Fruit fly (Drosophila melanogaster) whole organism, pupa: ENCODE data around the gene chas.

Experiments used
- CG10348 ChIP-seq: fragments of 200-800 bp; sonication (Bioruptor generic); IDR thresholded peaks from 2 replicates; pipeline ENCODE4 v1.3.6; 2022; ENCODE audit warnings: missing biosample characterization, missing genetic modification characterization
- CG12605 ChIP-seq: fragments of 200-800 bp; sonication (Bioruptor generic); IDR thresholded peaks from 2 replicates; pipeline ENCODE4 v1.3.6; 2022; ENCODE audit warnings: missing biosample characterization, missing genetic modification characterization
- CG13204 ChIP-seq: fragments of 200-800 bp; sonication (Bioruptor generic); optimal IDR thresholded peaks from 2 replicates; lab custom pipeline; 2018; ENCODE audit warnings: missing biosample characterization, mild to moderate bottlenecking, missing genetic modification characterization, moderate library complexity
- CG14655 ChIP-seq: fragments of 200-800 bp; sonication (Bioruptor generic); optimal IDR thresholded peaks from 3 replicates; lab custom pipeline; 2017; ENCODE audit warnings: mild to moderate bottlenecking, missing biosample characterization, missing genetic modification reagents, missing genetic modification characterization
- CG15710 ChIP-seq: fragments of 200-800 bp; sonication (Bioruptor generic); optimal IDR thresholded peaks from 2 replicates; lab custom pipeline; 2018; ENCODE audit warnings: missing biosample characterization, mild to moderate bottlenecking, missing genetic modification characterization, moderate library complexity
- CG17806 ChIP-seq: fragments of 200-800 bp; sonication (Bioruptor generic); optimal IDR thresholded peaks from 2 replicates; lab custom pipeline; 2018; ENCODE audit warnings: missing biosample characterization, mild to moderate bottlenecking, missing genetic modification characterization, moderate library complexity
- CG32121 ChIP-seq: fragments of 200-800 bp; sonication (Bioruptor generic); IDR thresholded peaks from 2 replicates; pipeline ENCODE4 v1.3.6; 2022; ENCODE audit warnings: missing biosample characterization, missing genetic modification characterization
- CG34367 ChIP-seq: fragments of 200-800 bp; sonication (Bioruptor generic); optimal IDR thresholded peaks from 2 replicates; lab custom pipeline; 2018; ENCODE audit warnings: missing biosample characterization, mild to moderate bottlenecking, missing genetic modification characterization
- CG4496 ChIP-seq: fragments of 200-800 bp; sonication (Bioruptor generic); IDR thresholded peaks from 3 replicates; pipeline ENCODE4 v1.3.6; 2022; ENCODE audit warnings: missing biosample characterization, missing genetic modification characterization
- CG8159 ChIP-seq: fragments of 200-800 bp; sonication (Bioruptor generic); optimal IDR thresholded peaks from 3 replicates; lab custom pipeline; 2018; ENCODE audit warnings: missing biosample characterization, mild to moderate bottlenecking, missing genetic modification characterization, moderate library complexity
- CG8301 ChIP-seq: fragments of 200-800 bp; sonication (Bioruptor generic); optimal IDR thresholded peaks from 2 replicates; lab custom pipeline; 2018; ENCODE audit warnings: missing biosample characterization, mild to moderate bottlenecking, missing genetic modification characterization
- CG9948 ChIP-seq: fragments of 200-800 bp; sonication (Bioruptor generic); optimal IDR thresholded peaks from 2 replicates; lab custom pipeline; 2018; ENCODE audit warnings: missing biosample characterization, mild to moderate bottlenecking, missing genetic modification characterization, moderate library complexity
- D1 ChIP-seq: fragments of 200-800 bp; sonication (Bioruptor generic); optimal IDR thresholded peaks from 2 replicates; lab custom pipeline; 2018; ENCODE audit warnings: missing biosample characterization, mild to moderate bottlenecking, missing genetic modification characterization, moderate library complexity
- EcR ChIP-seq: fragments of 200-800 bp; sonication (Bioruptor generic); optimal IDR thresholded peaks from 3 replicates; lab custom pipeline; 2019; ENCODE audit warnings: missing biosample characterization, missing genetic modification characterization, mild to moderate bottlenecking, moderate library complexity, missing genetic modification reagents
- Ets98B ChIP-seq: fragments of 200-800 bp; sonication (Bioruptor generic); IDR thresholded peaks from 2 replicates; pipeline ENCODE4 v1.3.6; 2022; ENCODE audit warnings: missing biosample characterization, missing genetic modification characterization
- Pif1A ChIP-seq: fragments of 200-800 bp; sonication (Bioruptor generic); optimal IDR thresholded peaks from 3 replicates; lab custom pipeline; 2016; ENCODE audit warnings: missing biosample characterization, missing genetic modification characterization
- Pif1B ChIP-seq: fragments of 200-800 bp; sonication (Bioruptor generic); optimal IDR thresholded peaks from 3 replicates; lab custom pipeline; 2016; ENCODE audit warnings: missing biosample characterization, missing genetic modification characterization
- Snoo ChIP-seq: fragments of 200-800 bp; sonication (Bioruptor generic); optimal IDR thresholded peaks from 3 replicates; lab custom pipeline; 2017; ENCODE audit warnings: missing biosample characterization, mild to moderate bottlenecking, missing genetic modification characterization, inconsistent platforms
- fd96Ca ChIP-seq: fragments of 200-800 bp; sonication (Bioruptor generic); IDR thresholded peaks from 3 replicates; pipeline ENCODE4 v1.3.6; 2022; ENCODE audit warnings: missing biosample characterization, missing genetic modification characterization
- gl ChIP-seq: fragments of 200-800 bp; sonication (Bioruptor generic); optimal IDR thresholded peaks from 2 replicates; lab custom pipeline; 2018; ENCODE audit warnings: missing biosample characterization, mild to moderate bottlenecking, missing genetic modification characterization
- rn ChIP-seq: fragments of 200-800 bp; sonication (Bioruptor generic); IDR thresholded peaks from 2 replicates; pipeline ENCODE4 v1.3.6; 2022; ENCODE audit warnings: missing biosample characterization, missing genetic modification characterization

Gene chas

DNA sequence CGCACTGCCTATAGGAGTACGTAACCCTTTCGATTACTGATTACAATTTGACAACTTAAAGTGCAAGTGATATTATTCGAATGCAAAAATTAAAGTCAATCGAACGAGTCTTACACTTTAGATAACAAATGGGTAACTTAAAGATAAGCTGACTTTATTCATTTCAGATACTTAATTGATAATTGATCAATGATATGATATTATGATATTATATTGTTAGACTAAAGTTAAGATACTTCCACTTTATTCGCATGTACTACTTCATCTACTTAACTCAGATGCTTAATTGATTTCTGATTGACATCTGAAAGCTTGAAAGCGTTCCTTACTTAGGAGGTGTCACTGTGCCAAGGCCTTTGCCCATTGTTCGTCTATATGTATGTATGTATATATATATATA is 12.4 kb downstream of the chas start:
- TF ChIP-seq CG32121 = no peak
- TF ChIP-seq CG15710 (tag; lab: Kevin White, UChicago) = peak; percentile 34
- TF ChIP-seq Snoo = no peak
- peak; percentile 53 for TF ChIP-seq CG8301
- TF ChIP-seq Pif1B (GFP tag; lab: Kevin White, UChicago) = peak; percentile 14
- no peak for TF ChIP-seq CG4496 (GFP tag; lab: Robert Waterston, UW)
- TF ChIP-seq CG10348 (GFP tag; lab: Robert Waterston, UW) = no peak
- TF ChIP-seq CG9948 (tag; lab: Kevin White, UChicago) = peak; percentile 16
- no peak for TF ChIP-seq Ets98B (GFP tag; lab: Robert Waterston, UW)
- no peak for TF ChIP-seq D1 (tag; lab: Kevin White, UChicago)
- TF ChIP-seq fd96Ca (GFP tag; lab: Robert Waterston, UW) = no peak
- TF ChIP-seq CG17806 = peak; percentile 0
- no peak for TF ChIP-seq CG13204 (GFP tag; lab: Kevin White, UChicago)
- TF ChIP-seq EcR (GFP tag; lab: Kevin White, UChicago) = no peak
- peak; percentile 55 for TF ChIP-seq CG8159
- no peak for TF ChIP-seq rn (GFP tag; lab: Robert Waterston, UW)
- no peak for TF ChIP-seq CG34367 (tag; lab: Kevin White, UChicago)
- TF ChIP-seq CG12605 = no peak
- peak; percentile 74 for TF ChIP-seq CG14655 (GFP tag; lab: Kevin White, UChicago)
- TF ChIP-seq Pif1A (GFP tag; lab: Kevin White, UChicago) = no peak
- no peak for TF ChIP-seq gl (tag; lab: Kevin White, UChicago)

DNA sequence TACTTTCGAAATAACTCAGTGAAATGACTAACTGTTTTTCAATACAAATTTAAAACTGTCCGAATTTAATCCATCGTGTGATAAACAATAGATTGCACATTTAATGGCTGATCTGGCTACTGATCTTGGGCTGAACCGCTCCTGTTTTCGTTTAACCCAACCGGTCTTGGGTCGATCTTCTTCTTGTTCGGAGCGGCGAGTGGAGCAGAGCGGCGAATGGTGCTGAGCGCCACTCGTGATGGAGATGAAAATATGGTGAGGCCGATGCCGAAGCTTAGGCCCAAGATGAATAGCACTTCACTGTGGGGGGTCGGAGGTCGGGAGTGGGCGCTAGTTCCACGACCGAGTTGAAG is 15.0 kb downstream of the chas start:
- peak; percentile 8 for TF ChIP-seq EcR (GFP tag; lab: Kevin White, UChicago)
- no peak for TF ChIP-seq CG12605

DNA sequence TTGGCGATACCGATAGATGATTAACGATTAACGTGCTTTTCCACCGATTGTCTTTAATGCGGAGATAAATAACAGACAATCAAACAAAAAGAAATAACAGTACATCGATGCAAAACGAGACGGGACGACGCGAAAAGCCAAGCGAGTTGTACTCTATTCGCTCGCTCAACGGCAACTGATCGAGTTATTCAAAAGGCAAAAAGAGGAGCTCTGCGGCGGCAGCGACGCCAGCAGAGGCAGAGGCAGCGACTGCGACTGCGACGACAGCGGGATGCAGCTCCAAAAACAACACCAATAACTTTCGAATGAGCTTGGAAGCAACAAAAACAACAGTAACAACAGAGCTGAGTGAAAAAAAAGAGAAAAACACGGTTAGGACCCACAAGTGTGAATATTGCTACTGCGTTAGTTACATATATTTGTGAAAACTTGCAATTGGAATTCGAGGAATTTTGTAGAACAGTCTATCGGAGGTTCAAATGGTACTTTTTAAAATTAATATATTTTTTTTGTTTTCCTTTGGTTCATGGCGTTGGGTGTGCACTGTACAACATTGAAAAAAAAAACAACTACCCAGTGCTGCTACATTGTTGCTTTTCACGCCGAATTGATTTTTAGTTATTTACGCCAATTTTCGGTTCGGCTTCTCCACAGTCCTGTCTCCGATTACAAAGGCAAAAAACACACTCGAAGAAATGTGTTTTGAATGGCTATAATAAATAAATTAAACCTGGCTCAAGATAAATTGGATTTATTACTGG is 15.6 kb downstream of the chas start:
- TF ChIP-seq Snoo = peak; percentile 94
- peak; percentile 91 for TF ChIP-seq CG34367 (tag; lab: Kevin White, UChicago)
- peak; percentile 92 for TF ChIP-seq CG13204 (GFP tag; lab: Kevin White, UChicago)
- TF ChIP-seq D1 (tag; lab: Kevin White, UChicago) = peak; percentile 61
- TF ChIP-seq fd96Ca (GFP tag; lab: Robert Waterston, UW) = peak; percentile 97
- TF ChIP-seq CG8159 = peak; percentile 92
- peak; percentile 97 for TF ChIP-seq Pif1B (GFP tag; lab: Kevin White, UChicago)
- peak; percentile 93 for TF ChIP-seq CG14655 (GFP tag; lab: Kevin White, UChicago)
- peak; percentile 95 for TF ChIP-seq Ets98B (GFP tag; lab: Robert Waterston, UW)
- peak; percentile 88 for TF ChIP-seq CG32121
- TF ChIP-seq EcR (GFP tag; lab: Kevin White, UChicago) = peak; percentile 13
- TF ChIP-seq CG4496 (GFP tag; lab: Robert Waterston, UW) = peak; percentile 97
- peak; percentile 82 for TF ChIP-seq CG9948 (tag; lab: Kevin White, UChicago)
- peak; percentile 63; the same call in 1 of the 2 replicates for TF ChIP-seq CG10348 (GFP tag; lab: Robert Waterston, UW)
- TF ChIP-seq gl (tag; lab: Kevin White, UChicago) = peak; percentile 88
- peak; percentile 96 for TF ChIP-seq Pif1A (GFP tag; lab: Kevin White, UChicago)
- TF ChIP-seq CG17806 = peak; percentile 88
- peak; percentile 93 for TF ChIP-seq rn (GFP tag; lab: Robert Waterston, UW)
- peak; percentile 92 for TF ChIP-seq CG15710 (tag; lab: Kevin White, UChicago)
- peak; percentile 85 for TF ChIP-seq CG8301
- TF ChIP-seq CG12605 = peak; percentile 94

DNA sequence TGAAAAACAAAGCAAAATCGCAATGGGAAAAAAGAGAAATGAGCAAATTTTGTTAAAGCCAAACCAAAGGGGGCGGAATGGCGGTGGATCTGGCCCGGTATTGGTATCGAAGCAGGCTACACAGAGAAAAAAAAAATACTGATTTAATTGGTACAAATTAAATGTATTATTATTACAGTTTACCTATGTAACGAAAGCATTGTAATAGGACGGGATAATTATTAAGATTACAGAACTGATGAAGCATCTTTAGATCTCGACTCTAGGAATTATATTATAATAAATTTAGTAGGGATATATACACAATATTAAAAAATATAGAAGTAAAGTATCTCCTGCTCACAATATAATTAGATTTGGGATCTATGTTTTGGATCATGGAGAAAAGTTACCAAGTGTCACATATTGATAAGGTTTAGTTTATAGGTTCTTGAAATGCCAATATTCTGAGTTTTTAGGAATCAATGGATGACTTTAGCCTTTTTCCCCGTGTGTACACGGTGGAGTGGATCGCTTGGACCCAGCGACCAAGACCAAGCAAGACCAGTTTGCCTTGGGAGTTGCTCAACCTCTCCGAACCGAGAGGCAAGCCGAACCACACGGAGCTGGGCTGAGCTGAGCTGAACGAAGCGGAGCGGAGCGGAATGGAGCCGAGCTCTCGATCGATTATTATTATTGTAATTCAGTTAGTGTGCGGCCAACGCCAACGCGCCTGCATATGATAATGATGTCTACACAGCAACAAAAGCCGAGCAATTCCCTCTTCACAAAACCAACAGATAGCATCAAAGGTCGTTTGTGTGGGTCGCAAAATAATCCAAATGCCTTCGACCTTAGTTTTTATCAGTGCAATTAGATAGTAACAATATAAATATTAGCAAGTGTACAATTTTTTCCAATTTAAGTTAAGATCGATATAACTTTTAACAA is 18.6 kb downstream of the chas start:
- TF ChIP-seq Pif1B (GFP tag; lab: Kevin White, UChicago) (no peak), CG17806 (peak; percentile 51), CG9948 (tag; lab: Kevin White, UChicago) (peak; percentile 49), Snoo (peak; percentile 49), CG15710 (tag; lab: Kevin White, UChicago) (peak; percentile 50), CG34367 (tag; lab: Kevin White, UChicago) (peak; percentile 29), EcR (GFP tag; lab: Kevin White, UChicago) (peak; percentile 56), CG13204 (GFP tag; lab: Kevin White, UChicago) (no peak), fd96Ca (GFP tag; lab: Robert Waterston, UW) (peak; percentile 69; the same call in 2 of the 3 replicates), D1 (tag; lab: Kevin White, UChicago) (peak; percentile 24), Pif1A (GFP tag; lab: Kevin White, UChicago) (peak; percentile 25), CG8159 (peak; percentile 70), CG14655 (GFP tag; lab: Kevin White, UChicago) (peak; percentile 61), Ets98B (GFP tag; lab: Robert Waterston, UW) (peak; percentile 9; the same call in 1 of the 2 replicates), CG10348 (GFP tag; lab: Robert Waterston, UW) (no peak), CG12605 (peak; percentile 24; the same call in 1 of the 2 replicates), rn (GFP tag; lab: Robert Waterston, UW) (no peak), CG4496 (GFP tag; lab: Robert Waterston, UW) (peak; percentile 73), gl (tag; lab: Kevin White, UChicago) (peak; percentile 18), CG32121 (peak; percentile 22; the same call in 1 of the 2 replicates), CG8301 (peak; percentile 28)
